Fruit fly (Drosophila melanogaster): ENCODE measurements around the gene NimB2.

The NimB2 gene

DNA sequence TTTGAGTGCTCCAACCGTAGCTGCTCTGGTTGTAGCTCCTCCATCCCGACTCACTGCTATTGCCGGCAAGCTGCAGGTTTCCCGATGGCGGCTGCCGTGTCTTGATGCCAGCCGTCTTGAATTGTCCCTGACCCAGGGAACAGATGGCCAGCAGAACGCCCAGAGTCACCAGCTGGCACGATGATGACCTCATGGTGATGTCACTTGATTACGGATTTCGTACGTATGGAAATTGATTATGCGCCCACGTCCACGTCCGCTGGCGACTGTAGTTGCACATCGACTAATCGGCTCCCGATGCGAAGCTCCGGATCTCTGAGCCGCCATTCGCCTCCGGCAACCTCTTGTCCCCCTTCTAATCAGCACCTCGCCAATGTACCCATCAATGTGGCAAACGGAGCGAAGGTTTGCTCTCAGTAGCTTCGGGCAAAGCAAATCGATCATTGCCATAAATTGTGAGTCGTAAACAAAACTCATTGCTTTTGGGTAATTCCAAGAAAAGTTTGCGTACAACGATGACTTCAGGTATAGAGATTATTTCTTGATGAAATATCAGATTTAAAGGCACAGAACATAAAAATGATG lies at the start of gene NimB2:
Gene NimB2 (minus strand): TSS at position 287 of the 585 bp plus-strand sequence.
- TF ChIP-seq Pdp1 (GFP tag; optimal IDR thresholded peaks at IDR 0.05) (peak in 1 of 2 experiments; percentile 14), CG10543 (GFP tag; optimal IDR thresholded peaks at IDR 0.05) (peak; percentile 21), CG11696 (GFP tag; IDR thresholded peaks at IDR 0.05) (no peak), sug (tag; optimal IDR thresholded peaks at IDR 0.05) (peak; percentile 19), CG34376 (GFP tag; optimal IDR thresholded peaks at IDR 0.05) (peak; percentile 81)

DNA sequence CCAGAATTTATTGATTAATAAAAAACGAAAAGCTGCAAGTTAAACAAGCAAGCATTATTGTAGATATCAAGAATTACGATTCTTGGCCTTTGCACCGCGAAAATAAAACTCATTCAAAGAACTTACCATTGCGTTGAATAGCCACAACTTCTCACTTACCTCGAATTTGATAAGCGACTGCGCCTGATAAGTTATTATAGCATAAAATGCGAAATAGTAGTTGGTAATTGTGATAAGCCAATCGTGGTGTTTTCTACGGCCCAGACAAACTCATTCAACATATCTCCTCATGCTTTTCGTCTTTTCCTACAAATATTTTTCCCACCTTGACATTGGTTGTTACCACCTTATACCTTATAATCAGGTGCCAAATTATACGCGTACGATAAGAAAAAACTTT lies 48.3 kb upstream of the NimB2 start:
- TF ChIP-seq CG15601 (tag; optimal IDR thresholded peaks at IDR 0.05) (no peak), CG3838 (GFP tag; optimal IDR thresholded peaks at IDR 0.05) (no peak), CG17912 (GFP tag; optimal IDR thresholded peaks at IDR 0.05) (no peak), zfh2 (GFP tag; optimal IDR thresholded peaks at IDR 0.05) (no peak), CG34376 (GFP tag; optimal IDR thresholded peaks at IDR 0.05) (peak; percentile 89), PHDP (tag; optimal IDR thresholded peaks at IDR 0.05) (no peak), Gsc (GFP tag; IDR thresholded peaks at IDR 0.05) (no peak), CG10147 (GFP tag; optimal IDR thresholded peaks at IDR 0.05) (no peak), Meics (GFP tag; optimal IDR thresholded peaks at IDR 0.05) (no peak), ase (GFP tag; IDR thresholded peaks at IDR 0.05) (no peak), mirr (GFP tag; optimal IDR thresholded peaks at IDR 0.05) (peak; percentile 60), CG31441 (GFP tag; IDR thresholded peaks at IDR 0.05) (no peak), exex (tag; optimal IDR thresholded peaks at IDR 0.05) (peak; percentile 90), CG6791 (GFP tag; IDR thresholded peaks at IDR 0.05; ENCODE audit: partially characterized antibody) (no peak), odd (GFP tag; optimal IDR thresholded peaks at IDR 0.05) (no peak), fu2 (GFP tag; optimal IDR thresholded peaks at IDR 0.05) (no peak), slp2 (GFP tag; optimal IDR thresholded peaks at IDR 0.05) (no peak), knrl (GFP tag; IDR thresholded peaks at IDR 0.05; ENCODE audit: partially characterized antibody) (no peak), h (optimal IDR thresholded peaks at IDR 0.05) (no peak), en (GFP tag; optimal IDR thresholded peaks at IDR 0.05) (no peak), CG18599 (GFP tag; optimal IDR thresholded peaks at IDR 0.05) (peak; percentile 2), Sox102F (GFP tag; optimal IDR thresholded peaks at IDR 0.05) (no peak), Lhr (GFP tag; optimal IDR thresholded peaks at IDR 0.05) (no peak), ems (GFP tag; optimal IDR thresholded peaks at IDR 0.05) (no peak), sr (GFP tag; IDR thresholded peaks at IDR 0.05) (no peak), NfI (GFP tag; optimal IDR thresholded peaks at IDR 0.05) (no peak), sc (optimal IDR thresholded peaks at IDR 0.05) (no peak), sc (GFP tag; optimal IDR thresholded peaks at IDR 0.05) (no peak), amos (GFP tag; IDR thresholded peaks at IDR 0.05; ENCODE audit: partially characterized antibody) (no peak), sug (tag; optimal IDR thresholded peaks at IDR 0.05) (peak; percentile 48), gce (GFP tag; IDR thresholded peaks at IDR 0.05) (no peak), pb (GFP tag; optimal IDR thresholded peaks at IDR 0.05) (no peak), grn (GFP tag; optimal IDR thresholded peaks at IDR 0.05) (peak; percentile 10), Pdp1 (GFP tag; optimal IDR thresholded peaks at IDR 0.05) (peak in 1 of 2 experiments; percentile 58), Xrp1 (GFP tag; IDR thresholded peaks at IDR 0.05) (no peak), CG2678 (tag; optimal IDR thresholded peaks at IDR 0.05) (no peak), Eip74EF (GFP tag; optimal IDR thresholded peaks at IDR 0.05) (no peak), p53 (GFP tag; optimal IDR thresholded peaks at IDR 0.05) (no peak), gsb (GFP tag; IDR thresholded peaks at IDR 0.05) (no peak), Sox100B (GFP tag; optimal IDR thresholded peaks at IDR 0.05) (no peak), CG17612 (GFP tag; IDR thresholded peaks at IDR 0.05) (no peak), wdn (GFP tag; IDR thresholded peaks at IDR 0.05) (no peak), chinmo (GFP tag; IDR thresholded peaks at IDR 0.05; ENCODE audit: partially characterized antibody) (0 out of 4 replicates have a peak, but pooled peaks have one; percentile 23), CG4360 (GFP tag; IDR thresholded peaks at IDR 0.05) (no peak), ara (GFP tag; IDR thresholded peaks at IDR 0.05) (no peak), Scr (GFP tag; IDR thresholded peaks at IDR 0.05; ENCODE audit: partially characterized antibody) (no peak)
